Fruit fly (Drosophila melanogaster): ENCODE data around the gene Taf6.

DNA sequence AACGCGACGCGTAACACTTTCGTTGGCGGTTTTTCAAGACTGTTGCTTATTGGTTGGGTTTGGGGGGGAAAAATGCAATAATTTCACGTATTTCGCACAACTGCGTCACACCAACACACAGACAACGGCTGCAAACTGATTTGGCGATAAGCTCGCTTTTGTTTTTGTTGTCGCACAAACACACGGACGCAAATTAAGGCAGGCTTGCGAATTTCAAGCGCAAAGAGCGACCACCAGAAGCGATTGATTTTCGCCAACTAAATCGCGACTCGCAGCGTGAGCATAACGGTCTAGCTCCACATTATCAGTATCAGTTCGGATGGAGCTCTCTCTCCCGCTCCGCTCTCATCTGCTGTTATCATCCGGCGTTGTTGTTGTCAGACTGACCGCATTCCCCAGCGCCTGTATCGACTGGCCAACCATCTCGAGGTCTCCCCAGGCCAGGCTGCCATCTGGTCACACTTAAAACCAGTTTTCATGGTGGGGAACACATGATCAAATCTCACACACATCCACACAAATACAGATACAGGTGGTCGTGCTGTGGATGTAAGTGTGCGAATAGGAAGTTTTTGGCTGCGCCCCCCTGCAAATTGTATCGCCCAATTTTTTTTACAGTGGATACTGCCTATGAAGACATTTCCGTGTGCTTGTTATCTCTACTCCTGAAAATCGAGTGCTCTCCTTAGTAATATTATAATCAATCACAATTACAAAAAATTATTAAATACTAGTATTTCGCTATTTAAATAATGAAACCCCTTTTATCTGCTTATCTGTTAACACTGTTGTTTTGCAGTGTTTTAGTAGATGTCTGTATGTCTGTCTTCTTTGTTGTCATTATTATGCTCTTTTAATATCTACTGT, 34.1 kb downstream of the Taf6 start:
- peak; percentile 40 for TF ChIP-seq CG13204 (GFP tag; optimal IDR thresholded peaks at IDR 0.05)
- TF ChIP-seq rn (GFP tag; IDR thresholded peaks at IDR 0.05) = 0 out of 2 replicates have a peak, but pooled peaks have one; percentile 22
- TF ChIP-seq CG8301 (tag; optimal IDR thresholded peaks at IDR 0.05) = peak; percentile 37
- peak; percentile 75 for TF ChIP-seq CG4496 (GFP tag; IDR thresholded peaks at IDR 0.05)
- no peak for TF ChIP-seq D1 (tag; optimal IDR thresholded peaks at IDR 0.05)
- TF ChIP-seq CG15710 (tag; optimal IDR thresholded peaks at IDR 0.05) = peak; percentile 38
